Worm (Caenorhabditis elegans) whole organism, early embryonic: Measurements from ENCODE around the gene K10G4.5.

ENCODE experiments used
- B0310.2 ChIP-seq: sonication (generic microtip); optimal IDR thresholded peaks from 2 replicates; lab custom pipeline; 2016; ENCODE audit warnings: mild to moderate bottlenecking, missing genetic modification characterization, missing compliant biosample characterization
- F13C5.2 ChIP-seq: sonication (generic microtip); optimal IDR thresholded peaks from 2 replicates; lab custom pipeline; 2017; ENCODE audit warnings: mild to moderate bottlenecking, missing genetic modification characterization, inconsistent platforms, missing compliant biosample characterization
- aly-1 ChIP-seq: sonication (generic microtip); optimal IDR thresholded peaks from 2 replicates; lab custom pipeline; 2016; ENCODE audit warnings: missing genetic modification characterization, missing compliant biosample characterization
- ama-1 ChIP-seq: fragments of 150-350 bp; optimal IDR thresholded peaks from 2 replicates; lab custom pipeline; 2014
- ceh-13 ChIP-seq: fragments of 200-800 bp; sonication (Bioruptor generic); optimal IDR thresholded peaks from 2 replicates; lab custom pipeline; 2018; ENCODE audit warnings: mild to moderate bottlenecking, missing genetic modification characterization, missing compliant biosample characterization
- ets-7 ChIP-seq: sonication (generic microtip); optimal IDR thresholded peaks from 2 replicates; lab custom pipeline; 2016; ENCODE audit warnings: missing genotype, missing genetic modification characterization, missing compliant biosample characterization
- flt-1 ChIP-seq: fragments of 200-800 bp; sonication (Bioruptor generic); IDR thresholded peaks from 2 replicates; pipeline ENCODE4 v1.3.6; 2022; ENCODE audit warnings: missing genetic modification characterization, missing compliant biosample characterization
- hmbx-1 ChIP-seq: sonication (generic microtip); optimal IDR thresholded peaks from 2 replicates; lab custom pipeline; 2016; ENCODE audit warnings: mild to moderate bottlenecking, missing genetic modification characterization, missing compliant biosample characterization
- hmg-4 ChIP-seq: fragments of 200-800 bp; sonication (Bioruptor generic); optimal IDR thresholded peaks from 2 replicates; lab custom pipeline; 2018; ENCODE audit warnings: mild to moderate bottlenecking, missing genetic modification characterization, missing compliant biosample characterization
- pes-1 ChIP-seq: fragments of 200-800 bp; sonication (Bioruptor generic); IDR thresholded peaks from 2 replicates; pipeline ENCODE4 v1.3.6; 2022; ENCODE audit warnings: missing genetic modification reagents, missing genetic modification characterization, missing compliant biosample characterization
- scrt-1 ChIP-seq: fragments of 200-800 bp; sonication (Bioruptor generic); IDR thresholded peaks from 2 replicates; pipeline ENCODE4 v1.3.6; 2022; ENCODE audit warnings: missing genetic modification characterization, missing compliant biosample characterization
- sea-1 ChIP-seq: fragments of 200-800 bp; sonication (Bioruptor generic); conservative IDR thresholded peaks from 2 replicates; pipeline ENCODE4 v1.3.6; 2022; ENCODE audit warnings: missing genetic modification characterization, missing compliant biosample characterization
- tbx-37 ChIP-seq: fragments of 200-800 bp; sonication (Bioruptor generic); conservative IDR thresholded peaks from 2 replicates; pipeline ENCODE4 v1.3.6; 2022; ENCODE audit warnings: missing genetic modification reagents, missing genetic modification characterization, missing compliant biosample characterization

ce11 chrV:17317297-17317696 is 16.0 kb upstream of the K10G4.5 start:
- no peak for TF ChIP-seq ama-1 (lab: Kevin White, UChicago)
- TF ChIP-seq pes-1 (GFP tag; lab: Robert Waterston, UW): no peak
- no peak for TF ChIP-seq aly-1
- no peak for TF ChIP-seq ceh-13
- no peak for TF ChIP-seq scrt-1 (GFP tag; lab: Robert Waterston, UW)
- TF ChIP-seq B0310.2 (tag; lab: Kevin White, UChicago): no peak
- TF ChIP-seq tbx-37 (GFP tag; lab: Robert Waterston, UW): no peak
- no peak for TF ChIP-seq sea-1 (GFP tag; lab: Robert Waterston, UW)
- TF ChIP-seq hmg-4 (GFP tag; lab: Kevin White, UChicago): no peak
- TF ChIP-seq ets-7: no peak
- TF ChIP-seq F13C5.2: no peak
- TF ChIP-seq flt-1 (GFP tag; lab: Robert Waterston, UW): no peak
- no peak for TF ChIP-seq hmbx-1
